Worm (Caenorhabditis elegans) whole organism, midembryonic: ENCODE results near the gene R05H5.7.

Source experiments
- T22C8.4 ChIP-seq: fragments of 200-800 bp; sonication (Bioruptor generic); IDR thresholded peaks from 2 replicates; pipeline ENCODE4 v1.3.6; 2022; ENCODE audit warnings: missing genetic modification characterization, missing compliant biosample characterization
- flt-1 ChIP-seq: fragments of 200-800 bp; sonication (Bioruptor generic); IDR thresholded peaks from 2 replicates; pipeline ENCODE4 v1.3.6; 2022; ENCODE audit warnings: missing genetic modification characterization, missing compliant biosample characterization
- klf-2 ChIP-seq: fragments of 200-800 bp; sonication (Bioruptor generic); conservative IDR thresholded peaks from 2 replicates; pipeline ENCODE4 v1.3.6; 2022; ENCODE audit warnings: missing genetic modification reagents, missing genetic modification characterization, missing compliant biosample characterization
- med-1 ChIP-seq: sonication (generic microtip); optimal IDR thresholded peaks from 2 replicates; lab custom pipeline; 2017; ENCODE audit warnings: missing genetic modification characterization, mild to moderate bottlenecking, missing compliant biosample characterization, antibody characterized with exemption, missing genetic modification reagents; ENCODE audit not compliant: insufficient read depth
- ref-1 ChIP-seq: fragments of 200-800 bp; sonication (Bioruptor generic); conservative IDR thresholded peaks from 2 replicates; pipeline ENCODE4 v1.3.6; 2022; ENCODE audit warnings: missing genetic modification reagents, missing genetic modification characterization, missing compliant biosample characterization
- tab-1 ChIP-seq: fragments of 200-800 bp; sonication (Bioruptor generic); IDR thresholded peaks from 2 replicates; pipeline ENCODE4 v1.3.6; 2022; ENCODE audit warnings: missing genetic modification characterization, missing compliant biosample characterization
- ztf-23 ChIP-seq: fragments of 200-800 bp; sonication (Bioruptor generic); IDR thresholded peaks from 2 replicates; pipeline ENCODE4 v1.3.6; 2022; ENCODE audit warnings: missing genetic modification reagents, missing genetic modification characterization, missing compliant biosample characterization

ce11 chrII:10239595-10239994, 47.3 kb downstream of the R05H5.7 start, which contains the start of gene mec-15:
- TF ChIP-seq ztf-23 (GFP tag; lab: Robert Waterston, UW): no peak
- no peak for TF ChIP-seq T22C8.4 (GFP tag; lab: Robert Waterston, UW)
- no peak for TF ChIP-seq klf-2 (GFP tag; lab: Robert Waterston, UW)
- no peak for TF ChIP-seq tab-1
- no peak for TF ChIP-seq flt-1 (GFP tag; lab: Robert Waterston, UW)
- TF ChIP-seq ref-1 (GFP tag; lab: Robert Waterston, UW): no peak
- no peak for TF ChIP-seq med-1 (GFP tag; lab: Kevin White, UChicago)
